Fruit fly (Drosophila melanogaster) whole organism, embryonic: Measurements from ENCODE around the gene nmo.
A peak's percentile ranks its signal among the peaks of the same experiment; 100 is the strongest.

Experiments used
- Abd-B ChIP-seq: fragments of 200-800 bp; sonication (Bioruptor generic); optimal IDR thresholded peaks from 2 replicates; lab custom pipeline; 2018; ENCODE audit warnings: missing biosample characterization, mild to moderate bottlenecking, missing genetic modification characterization, moderate library complexity
- Asciz ChIP-seq: fragments of 200-800 bp; sonication (Bioruptor generic); optimal IDR thresholded peaks from 2 replicates; lab custom pipeline; 2017; ENCODE audit warnings: missing biosample characterization, mild to moderate bottlenecking, missing genetic modification characterization, missing genetic modification reagents
- Atf3 ChIP-seq: fragments of 200-800 bp; sonication (Bioruptor generic); optimal IDR thresholded peaks from 3 replicates; lab custom pipeline; 2016; ENCODE audit warnings: missing biosample characterization, missing genetic modification characterization
- CG13894 ChIP-seq: fragments of 200-800 bp; sonication (Bioruptor generic); optimal IDR thresholded peaks from 3 replicates; lab custom pipeline; 2018; ENCODE audit warnings: missing biosample characterization, mild to moderate bottlenecking, missing genetic modification characterization, moderate library complexity
- CG14965 ChIP-seq: fragments of 200-800 bp; sonication (Bioruptor generic); optimal IDR thresholded peaks from 2 replicates; lab custom pipeline; 2016; ENCODE audit warnings: missing biosample characterization, missing genetic modification characterization, borderline replicate concordance
- CG1529 ChIP-seq: fragments of 200-800 bp; sonication (Bioruptor generic); optimal IDR thresholded peaks from 3 replicates; lab custom pipeline; 2018; ENCODE audit warnings: missing biosample characterization, missing genetic modification characterization
- CG15479 ChIP-seq: fragments of 200-800 bp; sonication (Bioruptor generic); optimal IDR thresholded peaks from 3 replicates; lab custom pipeline; 2019; ENCODE audit warnings: missing biosample characterization, mild to moderate bottlenecking, missing genetic modification characterization, moderate library complexity
- CG15514 ChIP-seq: fragments of 200-800 bp; sonication (Bioruptor generic); optimal IDR thresholded peaks from 3 replicates; lab custom pipeline; 2017; ENCODE audit warnings: missing biosample characterization, missing genetic modification characterization, mild to moderate bottlenecking, moderate library complexity, missing genetic modification reagents
- CG2199 ChIP-seq: fragments of 200-800 bp; sonication (Bioruptor generic); IDR thresholded peaks from 3 replicates; pipeline ENCODE4 v1.3.6; 2022; ENCODE audit warnings: missing biosample characterization, missing genetic modification characterization
- CG2712 ChIP-seq: fragments of 200-800 bp; optimal IDR thresholded peaks from 3 replicates; lab custom pipeline; 2019; ENCODE audit warnings: missing biosample characterization, mild to moderate bottlenecking, missing genetic modification characterization, moderate library complexity
- CG31365 ChIP-seq: fragments of 200-800 bp; sonication (Bioruptor generic); optimal IDR thresholded peaks from 2 replicates; lab custom pipeline; 2018; ENCODE audit warnings: missing biosample characterization, mild to moderate bottlenecking, missing genetic modification characterization
- CG4328 ChIP-seq: fragments of 200-800 bp; sonication (Bioruptor generic); optimal IDR thresholded peaks from 3 replicates; lab custom pipeline; 2017; ENCODE audit warnings: missing biosample characterization, missing genetic modification reagents, missing genetic modification characterization
- CG4617 ChIP-seq: fragments of 200-800 bp; sonication (Bioruptor generic); optimal IDR thresholded peaks from 3 replicates; lab custom pipeline; 2016; ENCODE audit warnings: missing biosample characterization, missing genetic modification characterization, borderline replicate concordance
- CG4707 ChIP-seq: fragments of 200-800 bp; sonication (Bioruptor generic); optimal IDR thresholded peaks from 2 replicates; lab custom pipeline; 2018; ENCODE audit warnings: missing biosample characterization, mild to moderate bottlenecking, missing genetic modification characterization, moderate library complexity
- CG4820 ChIP-seq: fragments of 200-800 bp; sonication (Bioruptor generic); optimal IDR thresholded peaks from 3 replicates; lab custom pipeline; 2016; ENCODE audit warnings: missing biosample characterization, missing genetic modification characterization
- CG5180 ChIP-seq: fragments of 200-800 bp; sonication (Bioruptor generic); optimal IDR thresholded peaks from 3 replicates; lab custom pipeline; 2017; ENCODE audit warnings: missing biosample characterization, missing genetic modification characterization, mild to moderate bottlenecking, moderate library complexity, missing genetic modification reagents
- CoRest ChIP-seq: fragments of 200-800 bp; sonication (Bioruptor generic); optimal IDR thresholded peaks from 3 replicates; lab custom pipeline; 2018; ENCODE audit warnings: missing biosample characterization, mild to moderate bottlenecking, missing genetic modification characterization, moderate library complexity
- Deaf1 ChIP-seq: fragments of 200-800 bp; optimal IDR thresholded peaks from 3 replicates; lab custom pipeline; 2019; ENCODE audit warnings: missing biosample characterization, mild to moderate bottlenecking, missing genetic modification characterization, moderate library complexity
- Gug ChIP-seq: fragments of 200-800 bp; sonication (Bioruptor generic); IDR thresholded peaks from 4 replicates; pipeline ENCODE4 v1.3.6; 2022; ENCODE audit warnings: missing biosample characterization, missing genetic modification characterization
- HLHmδ ChIP-seq: fragments of 200-800 bp; sonication (Bioruptor generic); optimal IDR thresholded peaks from 2 replicates; lab custom pipeline; 2018; ENCODE audit warnings: missing biosample characterization, mild to moderate bottlenecking, missing genetic modification characterization, moderate library complexity
- Hmr ChIP-seq: fragments of 200-800 bp; sonication (Bioruptor generic); optimal IDR thresholded peaks from 3 replicates; lab custom pipeline; 2017; ENCODE audit warnings: mild to moderate bottlenecking, missing biosample characterization, missing genetic modification reagents, missing genetic modification characterization
- Lpt ChIP-seq: fragments of >200 bp; optimal IDR thresholded peaks from 2 replicates; lab custom pipeline; 2018; ENCODE audit warnings: missing biosample characterization, missing genetic modification characterization
- Med ChIP-seq: fragments of 200-800 bp; sonication (Bioruptor generic); peaks from one replicate; lab custom pipeline; 2016; ENCODE audit warnings: missing biosample characterization, missing genetic modification characterization, mild to moderate bottlenecking, inconsistent platforms, moderate library complexity
- Oaz ChIP-seq: fragments of 200-800 bp; sonication (Bioruptor generic); IDR thresholded peaks from 2 replicates; pipeline ENCODE4 v1.3.6; 2022; ENCODE audit warnings: missing biosample characterization, missing genetic modification characterization
- Ravus ChIP-seq: fragments of 200-800 bp; sonication (Bioruptor generic); IDR thresholded peaks from 2 replicates; pipeline ENCODE4 v1.3.6; 2022; ENCODE audit warnings: missing biosample characterization, missing genetic modification characterization
- Rfx ChIP-seq: fragments of 200-800 bp; sonication (Bioruptor generic); IDR thresholded peaks from 2 replicates; pipeline ENCODE4 v1.3.6; 2022; ENCODE audit warnings: missing biosample characterization, missing genetic modification characterization
- Rx ChIP-seq: fragments of 200-800 bp; sonication (Bioruptor generic); IDR thresholded peaks from 2 replicates; pipeline ENCODE4 v1.3.6; 2022; ENCODE audit warnings: missing biosample characterization, missing genetic modification characterization
- caup ChIP-seq: fragments of 200-800 bp; sonication (Bioruptor generic); optimal IDR thresholded peaks from 3 replicates; lab custom pipeline; 2017; ENCODE audit warnings: missing biosample characterization, mild to moderate bottlenecking, missing genetic modification characterization, moderate library complexity; ENCODE audit not compliant: severe bottlenecking
- cg ChIP-seq: fragments of 200-800 bp; sonication (Bioruptor generic); optimal IDR thresholded peaks from 3 replicates; lab custom pipeline; 2019; ENCODE audit warnings: missing biosample characterization, mild to moderate bottlenecking, missing genetic modification characterization, moderate library complexity
- disco-r ChIP-seq: fragments of 200-800 bp; sonication (Bioruptor generic); optimal IDR thresholded peaks from 2 replicates; lab custom pipeline; 2016; ENCODE audit warnings: missing biosample characterization, missing genetic modification characterization
- gcm ChIP-seq: fragments of 200-800 bp; sonication (Bioruptor generic); optimal IDR thresholded peaks from 2 replicates; lab custom pipeline; 2019; ENCODE audit warnings: missing biosample characterization, mild to moderate bottlenecking, missing genetic modification characterization, moderate library complexity
- gt ChIP-seq: fragments of 200-800 bp; sonication (Bioruptor generic); IDR thresholded peaks from 2 replicates; pipeline ENCODE4 v1.3.6; 2022; ENCODE audit warnings: missing biosample characterization, missing genetic modification characterization
- kni ChIP-seq: fragments of 200-800 bp; sonication (Bioruptor generic); optimal IDR thresholded peaks from 3 replicates; lab custom pipeline; 2017; ENCODE audit warnings: mild to moderate bottlenecking, missing biosample characterization, missing genetic modification reagents, missing genetic modification characterization
- knrl ChIP-seq: fragments of 200-800 bp; sonication (Bioruptor generic); IDR thresholded peaks from 3 replicates; pipeline ENCODE4 v1.3.6; 2022; ENCODE audit warnings: missing biosample characterization, missing genetic modification characterization; ENCODE audit not compliant: partially characterized antibody
- maf-S ChIP-seq: fragments of 200-800 bp; sonication (Bioruptor generic); optimal IDR thresholded peaks from 2 replicates; lab custom pipeline; 2016; ENCODE audit warnings: missing biosample characterization, missing genetic modification characterization
- nerfin-1 ChIP-seq: fragments of 200-800 bp; sonication (Bioruptor generic); optimal IDR thresholded peaks from 3 replicates; lab custom pipeline; 2019; ENCODE audit warnings: missing biosample characterization, mild to moderate bottlenecking, missing genetic modification characterization, moderate library complexity
- nerfin-2 ChIP-seq: fragments of 200-800 bp; sonication (Bioruptor generic); IDR thresholded peaks from 2 replicates; pipeline ENCODE4 v1.3.6; 2022; ENCODE audit warnings: missing biosample characterization, missing genetic modification characterization; ENCODE audit not compliant: partially characterized antibody
- oc ChIP-seq: fragments of 200-800 bp; sonication (Bioruptor generic); optimal IDR thresholded peaks from 2 replicates; lab custom pipeline; 2018; ENCODE audit warnings: missing biosample characterization, mild to moderate bottlenecking, missing genetic modification characterization, moderate library complexity
- otp ChIP-seq: fragments of 200-800 bp; sonication (Bioruptor generic); IDR thresholded peaks from 3 replicates; pipeline ENCODE4, ENCODE4 v1.3.6; 2022; ENCODE audit warnings: missing biosample characterization, missing genetic modification characterization
- pho ChIP-seq: fragments of 200-800 bp; sonication (Bioruptor generic); optimal IDR thresholded peaks from 2 replicates; lab custom pipeline; 2016; ENCODE audit warnings: missing biosample characterization, missing genetic modification characterization
- shn ChIP-seq: fragments of 200-800 bp; sonication (Bioruptor generic); optimal IDR thresholded peaks from 3 replicates; lab custom pipeline; 2016; ENCODE audit warnings: missing biosample characterization, missing genetic modification characterization
- toy ChIP-seq: fragments of 200-800 bp; sonication (Bioruptor generic); IDR thresholded peaks from 2 replicates; pipeline ENCODE4 v1.3.6; 2022; ENCODE audit warnings: missing biosample characterization, missing genetic modification characterization
- twi ChIP-seq: fragments of 200-800 bp; optimal IDR thresholded peaks from 2 replicates; lab custom pipeline; 2019; ENCODE audit warnings: missing biosample characterization, mild to moderate bottlenecking, missing genetic modification characterization, moderate library complexity
- tx ChIP-seq: fragments of 200-800 bp; sonication (Bioruptor generic); optimal IDR thresholded peaks from 2 replicates; lab custom pipeline; 2016; ENCODE audit warnings: missing biosample characterization, missing genetic modification characterization
- wor ChIP-seq: fragments of 200-800 bp; sonication (Bioruptor generic); IDR thresholded peaks from 2 replicates; pipeline ENCODE4 v1.3.6; 2022; ENCODE audit warnings: missing biosample characterization, missing genetic modification characterization
- z ChIP-seq: fragments of 200-800 bp; sonication (Bioruptor generic); IDR thresholded peaks from 3 replicates; pipeline ENCODE4 v1.3.6; 2022; ENCODE audit warnings: missing biosample characterization, missing genetic modification characterization

The nmo gene

dm6 chr3L:7984623-7985237, 5.9 kb downstream of the nmo start (continued):
- TF ChIP-seq CG4820 (GFP tag; lab: Kevin White, UChicago) (no peak), Deaf1 (tag; lab: Kevin White, UChicago) (peak; percentile 6), kni (peak; percentile 76), CG2712 (tag; lab: Kevin White, UChicago) (peak; percentile 1), oc (peak; percentile 52), otp (GFP tag; lab: Robert Waterston, UW) (no peak), gt (no peak), nerfin-1 (tag; lab: Kevin White, UChicago) (peak; percentile 38), CG5180 (GFP tag; lab: Kevin White, UChicago) (peak; percentile 8), gcm (peak; percentile 4), caup (GFP tag; lab: Kevin White, UChicago) (no peak), CG31365 (peak; percentile 39), maf-S (no peak), Med (GFP tag; lab: Kevin White, UChicago) (peak; percentile 28)
- TF ChIP-seq, all 482 proteins: peak for 24

DNA sequence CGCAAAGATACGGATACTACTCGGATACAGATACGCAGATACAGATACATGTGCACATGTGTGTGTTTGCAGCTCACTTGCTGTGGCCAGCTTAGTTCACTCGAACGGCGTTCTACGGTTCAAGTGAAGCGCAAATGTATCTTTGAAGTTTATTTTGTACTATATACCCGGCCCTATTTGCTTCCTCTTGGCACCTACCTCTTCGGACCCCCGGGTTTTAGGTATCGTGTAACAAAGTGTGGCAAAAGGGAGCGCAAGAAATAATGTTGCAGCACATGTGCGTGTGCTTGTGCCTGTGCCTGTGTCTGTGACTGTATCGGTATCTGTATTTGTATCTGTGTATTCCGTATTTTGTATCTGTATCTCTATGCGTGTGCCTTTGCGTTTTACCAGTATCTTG, 9.6 kb downstream of the nmo start:
- TF ChIP-seq shn (GFP tag; lab: Kevin White, UChicago): no peak
- TF ChIP-seq HLHmδ: peak; percentile 33
- peak; percentile 53 for TF ChIP-seq Lpt (GFP tag; lab: Kevin White, UChicago)
- no peak for TF ChIP-seq Deaf1 (tag; lab: Kevin White, UChicago)
- TF ChIP-seq toy (GFP tag; lab: Robert Waterston, UW): 0 out of 2 replicates have a peak, but pooled peaks have one; percentile 11
- peak; percentile 83 for TF ChIP-seq CG13894 (tag; lab: Kevin White, UChicago)
- no peak for TF ChIP-seq wor
- TF ChIP-seq twi (tag; lab: Kevin White, UChicago): peak; percentile 59
- peak; percentile 96 for TF ChIP-seq CG15479 (GFP tag; lab: Kevin White, UChicago)
- no peak for TF ChIP-seq CG14965
- TF ChIP-seq z (GFP tag; lab: Robert Waterston, UW): 0 out of 3 replicates have a peak, but pooled peaks have one; percentile 35
- TF ChIP-seq CG2199: peak; percentile 56; the same call in 1 of the 3 replicates
- TF ChIP-seq gcm: no peak
- peak; percentile 84 for TF ChIP-seq cg (GFP tag; lab: Kevin White, UChicago)
- no peak for TF ChIP-seq CG4617 (GFP tag; lab: Kevin White, UChicago)
- no peak for TF ChIP-seq pho (GFP tag; lab: Kevin White, UChicago)
- TF ChIP-seq, all 482 proteins: peak for 9

DNA sequence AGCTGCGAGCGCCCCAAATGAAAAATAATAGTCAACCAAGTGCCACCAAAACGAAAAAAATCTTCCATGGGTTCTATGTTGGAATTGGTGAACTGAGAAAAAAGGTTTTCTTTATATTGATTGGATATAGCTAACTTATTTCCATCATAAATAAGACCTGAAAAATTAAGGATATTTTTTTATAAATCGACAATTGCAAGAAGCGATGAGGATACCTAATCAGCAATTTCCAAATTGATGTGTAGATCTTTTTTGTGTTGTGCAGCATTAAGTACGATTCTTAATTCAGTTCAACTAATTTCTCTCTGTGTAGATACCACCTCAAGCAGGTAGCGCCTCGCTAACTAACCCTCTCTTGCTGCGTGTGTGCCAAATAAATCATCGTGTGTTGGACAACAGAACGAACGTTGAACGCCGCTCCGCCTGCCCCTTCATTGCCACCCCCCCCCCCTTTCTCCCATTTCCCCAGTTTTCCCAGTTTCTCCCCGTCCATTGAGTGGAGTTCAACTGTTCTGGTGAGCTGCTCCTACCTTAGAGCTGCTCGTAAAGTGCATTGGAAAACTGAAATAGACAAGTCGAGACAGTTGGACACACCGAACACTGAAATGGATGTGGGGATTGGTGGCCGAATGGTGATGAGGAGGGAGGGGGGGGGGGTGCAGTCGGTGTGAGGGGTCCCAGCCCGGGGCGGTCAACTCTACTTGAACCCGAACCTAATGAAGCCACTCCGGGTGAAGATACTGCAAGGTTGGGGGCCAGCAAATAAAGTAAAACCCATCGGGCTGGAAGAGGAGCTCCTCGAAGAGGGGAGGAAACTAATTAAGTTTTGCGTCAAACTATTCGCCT, 10.2 kb downstream of the nmo start:
- peak; percentile 65 for TF ChIP-seq Asciz (GFP tag; lab: Kevin White, UChicago)
- TF ChIP-seq Rfx (GFP tag; lab: Robert Waterston, UW): peak; percentile 48; the same call in 1 of the 2 replicates
- no peak for TF ChIP-seq disco-r (GFP tag; lab: Kevin White, UChicago)
- TF ChIP-seq Oaz (GFP tag; lab: Robert Waterston, UW): no peak
- TF ChIP-seq CG15514 (GFP tag; lab: Kevin White, UChicago): peak; percentile 10
- TF ChIP-seq CG4707 (GFP tag; lab: Kevin White, UChicago): peak; percentile 16
- TF ChIP-seq Gug: peak; percentile 27; the same call in 2 of the 4 replicates
- TF ChIP-seq Abd-B (GFP tag; lab: Kevin White, UChicago): peak; percentile 38
- no peak for TF ChIP-seq nerfin-2 (GFP tag; lab: Robert Waterston, UW)
- TF ChIP-seq Hmr (GFP tag; lab: Kevin White, UChicago): peak; percentile 21
- TF ChIP-seq CG1529 (GFP tag; lab: Kevin White, UChicago): peak; percentile 70
- no peak for TF ChIP-seq tx (GFP tag; lab: Kevin White, UChicago)
- TF ChIP-seq CoRest: peak; percentile 68
- TF ChIP-seq Ravus (GFP tag; lab: Robert Waterston, UW): no peak
- TF ChIP-seq CG4328 (GFP tag; lab: Kevin White, UChicago): no peak
- TF ChIP-seq knrl (GFP tag; lab: Robert Waterston, UW): no peak
- TF ChIP-seq Atf3: peak; percentile 13
- peak; percentile 41; the same call in 1 of the 2 replicates for TF ChIP-seq Rx (GFP tag; lab: Robert Waterston, UW)
